Worm (Caenorhabditis elegans) whole organism, L4 larva: Measurements from ENCODE around the gene sdz-11.

Source experiments
- F26F4.8 ChIP-seq: fragments of 200-800 bp; sonication (Bioruptor generic); conservative IDR thresholded peaks from 2 replicates; pipeline ENCODE4 v1.3.6; 2022; ENCODE audit warnings: missing genetic modification characterization, missing compliant biosample characterization
- R02D3.7 ChIP-seq: fragments of 150-350 bp; sonication (generic microtip); optimal IDR thresholded peaks from 3 replicates; lab custom pipeline; 2014; ENCODE audit warnings: missing biosample characterization, missing genetic modification characterization
- T26A8.4 ChIP-seq: fragments of 200-800 bp; sonication (Bioruptor generic); IDR thresholded peaks from 2 replicates; pipeline ENCODE4 v1.3.6; 2022; ENCODE audit warnings: missing genetic modification characterization, missing compliant biosample characterization
- aly-2 ChIP-seq: sonication (generic microtip); optimal IDR thresholded peaks from 2 replicates; lab custom pipeline; 2018; ENCODE audit warnings: missing biosample characterization, missing genetic modification characterization
- ceh-20 ChIP-seq: fragments of 200-800 bp; sonication (Bioruptor generic); IDR thresholded peaks from 2 replicates; pipeline ENCODE4 v1.3.6; 2022; ENCODE audit warnings: missing genetic modification reagents, missing genetic modification characterization, missing compliant biosample characterization
- ceh-32 ChIP-seq: sonication (generic microtip); optimal IDR thresholded peaks from 2 replicates; lab custom pipeline; 2016; ENCODE audit warnings: mild to moderate bottlenecking, missing genetic modification characterization, missing compliant biosample characterization; ENCODE audit not compliant: poor library complexity
- daf-19 ChIP-seq: fragments of 200-800 bp; sonication (Bioruptor generic); conservative IDR thresholded peaks from 2 replicates; pipeline ENCODE4 v1.3.6; 2022; ENCODE audit warnings: missing genetic modification characterization, missing compliant biosample characterization
- dpl-1 ChIP-seq: fragments of 150-350 bp; optimal IDR thresholded peaks from 2 replicates; lab custom pipeline; 2014; ENCODE audit warnings: missing biosample characterization, missing genetic modification reagents, missing genetic modification characterization
- egl-27 ChIP-seq: sonication (generic microtip); optimal IDR thresholded peaks from 3 replicates; lab custom pipeline; 2017; ENCODE audit warnings: missing biosample characterization, missing genetic modification reagents, missing genetic modification characterization
- egl-43 ChIP-seq: fragments of 200-800 bp; sonication (Bioruptor generic); IDR thresholded peaks from 2 replicates; pipeline ENCODE4 v1.3.6; 2022; ENCODE audit warnings: missing genetic modification reagents, missing genetic modification characterization, missing compliant biosample characterization
- fkh-10 ChIP-seq: fragments of 150-350 bp; optimal IDR thresholded peaks from 2 replicates; lab custom pipeline; 2014; ENCODE audit warnings: missing biosample characterization, missing genetic modification reagents, missing genetic modification characterization
- fos-1 ChIP-seq: fragments of 150-350 bp; optimal IDR thresholded peaks from 2 replicates; lab custom pipeline; 2014; ENCODE audit warnings: missing biosample characterization, missing genetic modification characterization
- gei-8 ChIP-seq: fragments of 200-800 bp; sonication (Bioruptor generic); optimal IDR thresholded peaks from 2 replicates; lab custom pipeline; 2018; ENCODE audit warnings: mild to moderate bottlenecking, missing genetic modification characterization, missing compliant biosample characterization
- hif-1 ChIP-seq, 2 experiments: sonication (generic microtip); optimal IDR thresholded peaks; 2 replicates each; lab custom pipeline; 2016 to 2017; ENCODE audit warnings: missing compliant biosample characterization in 2 of 2, missing genetic modification characterization in 2 of 2, missing genetic modification reagents in 2 of 2, missing genotype in 2 of 2, mild to moderate bottlenecking in 1 of 2
- hlh-30 ChIP-seq: sonication (generic microtip); optimal IDR thresholded peaks from 2 replicates; lab custom pipeline; 2017; ENCODE audit warnings: antibody characterized with exemption, mild to moderate bottlenecking, missing genetic modification characterization, missing compliant biosample characterization; ENCODE audit not compliant: insufficient read depth
- lin-29 ChIP-seq: fragments of 200-800 bp; sonication (Bioruptor generic); IDR thresholded peaks from 2 replicates; pipeline ENCODE4 v1.3.6; 2022; ENCODE audit warnings: missing genetic modification reagents, missing genetic modification characterization, missing compliant biosample characterization
- lsy-2 ChIP-seq, 2 experiments: fragments of 150-350 bp in 1 of 2; sonication (generic microtip) in 1 of 2; optimal IDR thresholded peaks; 2 replicates each; lab custom pipeline; 2014 to 2017; ENCODE audit warnings: missing biosample characterization in 2 of 2, missing genetic modification characterization in 2 of 2
- mdt-29 ChIP-seq: fragments of 200-800 bp; sonication (Bioruptor generic); IDR thresholded peaks from 2 replicates; pipeline ENCODE4 v1.3.6; 2022; ENCODE audit warnings: missing genetic modification reagents, missing genetic modification characterization, missing compliant biosample characterization
- mep-1 ChIP-seq: fragments of 150-350 bp; sonication (generic microtip); optimal IDR thresholded peaks from 3 replicates; lab custom pipeline; 2014; ENCODE audit warnings: missing biosample characterization, missing genetic modification characterization
- mes-2 ChIP-seq: sonication (generic microtip); optimal IDR thresholded peaks from 2 replicates; lab custom pipeline; 2016; ENCODE audit warnings: missing genotype, mild to moderate bottlenecking, missing genetic modification characterization, missing compliant biosample characterization; ENCODE audit not compliant: poor library complexity, severe bottlenecking
- nhr-102 ChIP-seq: sonication (generic microtip); optimal IDR thresholded peaks from 2 replicates; lab custom pipeline; 2016; ENCODE audit warnings: mild to moderate bottlenecking, missing genetic modification characterization, moderate library complexity, missing compliant biosample characterization
- nhr-237 ChIP-seq: sonication (generic microtip); optimal IDR thresholded peaks from 2 replicates; lab custom pipeline; 2017; ENCODE audit warnings: missing biosample characterization, missing genetic modification characterization
- nhr-25 ChIP-seq: sonication (generic microtip); optimal IDR thresholded peaks from 2 replicates; lab custom pipeline; 2017; ENCODE audit warnings: missing genetic modification characterization, mild to moderate bottlenecking, missing compliant biosample characterization, antibody characterized with exemption, moderate library complexity, borderline replicate concordance; ENCODE audit not compliant: insufficient read depth
- nhr-41 ChIP-seq: fragments of 200-800 bp; sonication (Bioruptor generic); IDR thresholded peaks from 2 replicates; pipeline ENCODE4 v1.3.6; 2022; ENCODE audit warnings: missing genetic modification reagents, missing genetic modification characterization, missing compliant biosample characterization
- nhr-48 ChIP-seq: sonication (generic microtip); optimal IDR thresholded peaks from 2 replicates; lab custom pipeline; 2016; ENCODE audit warnings: mild to moderate bottlenecking, missing genetic modification characterization, missing compliant biosample characterization
- nhr-6 ChIP-seq: fragments of 150-350 bp; optimal IDR thresholded peaks from 2 replicates; lab custom pipeline; 2014; ENCODE audit warnings: missing biosample characterization, missing genetic modification characterization
- pha-4 ChIP-seq, 2 experiments: fragments of 150-350 bp in 1 of 2; fragments of 200-800 bp in 1 of 2; sonication (Bioruptor generic) in 1 of 2; IDR thresholded peaks in 1 of 2; optimal IDR thresholded peaks in 1 of 2; 2 replicates each; pipeline versions ENCODE4 v1.3.6 to Lab custom; 2014 to 2022; ENCODE audit warnings: missing genetic modification characterization in 2 of 2, missing genetic modification reagents in 2 of 2, missing biosample characterization in 1 of 2, missing compliant biosample characterization in 1 of 2
- snpc-1.2 ChIP-seq: fragments of 200-800 bp; sonication (Bioruptor generic); IDR thresholded peaks from 2 replicates; pipeline ENCODE4 v1.3.6; 2022; ENCODE audit warnings: missing genetic modification reagents, missing genetic modification characterization, missing compliant biosample characterization
- spr-1 ChIP-seq: sonication (generic microtip); optimal IDR thresholded peaks from 2 replicates; lab custom pipeline; 2016; ENCODE audit warnings: mild to moderate bottlenecking, missing genetic modification characterization, missing compliant biosample characterization
- tag-97 ChIP-seq: fragments of 200-800 bp; sonication (Bioruptor generic); IDR thresholded peaks from 2 replicates; pipeline ENCODE4 v1.3.6; 2022; ENCODE audit warnings: missing genetic modification characterization, missing compliant biosample characterization
- unc-130 ChIP-seq: sonication (generic microtip); optimal IDR thresholded peaks from 2 replicates; lab custom pipeline; 2016; ENCODE audit warnings: missing genetic modification reagents, missing genetic modification characterization, missing compliant biosample characterization
- unc-39 ChIP-seq: sonication (generic microtip); optimal IDR thresholded peaks from 2 replicates; lab custom pipeline; 2017; ENCODE audit warnings: missing biosample characterization, missing genetic modification characterization
- unc-62 ChIP-seq, 3 experiments: fragments of 150-350 bp in 1 of 3; sonication (generic microtip); optimal IDR thresholded peaks in 2 of 3; peaks in 1 of 3; 1 replicate in 1 of 3; 2 replicates in 2 of 3; lab custom pipeline; 2014 to 2017; ENCODE audit warnings: missing biosample characterization in 3 of 3, missing genetic modification characterization in 3 of 3, missing genetic modification reagents in 3 of 3, missing genotype in 1 of 3
- zfp-3 ChIP-seq: fragments of 200-800 bp; sonication (Bioruptor generic); conservative IDR thresholded peaks from 2 replicates; pipeline ENCODE4 v1.3.6; 2022; ENCODE audit warnings: missing genetic modification reagents, missing genetic modification characterization, missing compliant biosample characterization
- zip-11 ChIP-seq: fragments of 200-800 bp; sonication (Bioruptor generic); IDR thresholded peaks from 2 replicates; pipeline ENCODE4 v1.3.6; 2022; ENCODE audit warnings: missing genetic modification characterization, missing compliant biosample characterization

sdz-11 gene

ce11 chrII:3741584-3741983, 10.5 kb downstream of the sdz-11 start, which contains the start of gene F12E12.1:
Gene F12E12.1, plus strand, starts transcription at chrII:3741884.
- TF ChIP-seq mdt-29 (GFP tag; lab: Robert Waterston, UW) = no peak
- no peak for TF ChIP-seq R02D3.7
- no peak for TF ChIP-seq F26F4.8 (GFP tag; lab: Robert Waterston, UW)
- no peak for TF ChIP-seq mes-2

ce11 chrII:3739647-3740046, 12.4 kb downstream of the sdz-11 start, which contains the start of gene F12E12.2:
Gene F12E12.2, plus strand, starts transcription at chrII:3739947.
- TF ChIP-seq nhr-41 (GFP tag; lab: Robert Waterston, UW) (no peak), nhr-48 (tag; lab: Kevin White, UChicago) (no peak), nhr-25 (tag; lab: Kevin White, UChicago) (no peak), pha-4 (GFP tag; IDR thresholded peaks at IDR 0.05; lab: Robert Waterston, UW) (no peak), pha-4 (tag; optimal IDR thresholded peaks at IDR 0.05; lab: Kevin White, UChicago) (no peak), egl-27 (no peak), nhr-102 (tag; lab: Kevin White, UChicago) (no peak), tag-97 (GFP tag; lab: Robert Waterston, UW) (no peak), aly-2 (tag; lab: Kevin White, UChicago) (no peak), lin-29 (GFP tag; lab: Robert Waterston, UW) (no peak), spr-1 (tag; lab: Kevin White, UChicago) (no peak), unc-39 (no peak), mep-1 (tag; lab: Kevin White, UChicago) (no peak), snpc-1.2 (GFP tag; lab: Robert Waterston, UW) (no peak), nhr-237 (tag; lab: Kevin White, UChicago) (no peak), T26A8.4 (no peak), hif-1 (tag; optimal IDR thresholded peaks at IDR 0.05; lab: Kevin White, UChicago) (no peak)

- no peak for TF ChIP-seq daf-19 (GFP tag; lab: Robert Waterston, UW)
- TF ChIP-seq nhr-6 (tag; lab: Kevin White, UChicago) = no peak
- no peak for TF ChIP-seq unc-130 (GFP tag; lab: Kevin White, UChicago)
- no peak for TF ChIP-seq lin-29 (GFP tag; lab: Robert Waterston, UW)
- no peak for TF ChIP-seq nhr-237 (tag; lab: Kevin White, UChicago)
- TF ChIP-seq hlh-30 (tag; lab: Kevin White, UChicago) = no peak
- no peak for TF ChIP-seq lsy-2 (tag; optimal IDR thresholded peaks at IDR 0.05; lab: Kevin White, UChicago)
- no peak for TF ChIP-seq ceh-20 (GFP tag; lab: Robert Waterston, UW)
- TF ChIP-seq dpl-1 = no peak
- TF ChIP-seq pha-4 (GFP tag; IDR thresholded peaks at IDR 0.05; lab: Robert Waterston, UW) = no peak
- no peak for TF ChIP-seq pha-4 (tag; optimal IDR thresholded peaks at IDR 0.05; lab: Kevin White, UChicago)
- TF ChIP-seq R02D3.7 = no peak
- no peak for TF ChIP-seq fkh-10 (GFP tag; lab: Kevin White, UChicago)
- no peak for TF ChIP-seq ceh-32 (tag; lab: Kevin White, UChicago)
- no peak for TF ChIP-seq egl-43 (GFP tag; lab: Robert Waterston, UW)
- TF ChIP-seq gei-8 (GFP tag; lab: Kevin White, UChicago) = no peak
- TF ChIP-seq unc-62 (GFP tag; optimal IDR thresholded peaks at IDR 0.05 in 1 of 2; lab: Kevin White, UChicago) = no peak
- TF ChIP-seq unc-62 (tag; optimal IDR thresholded peaks at IDR 0.05; lab: Kevin White, UChicago) = no peak
- TF ChIP-seq fos-1 (tag; lab: Kevin White, UChicago) = no peak
These were observed 15.2 kb downstream of the sdz-11 start, which contains the start of gene F12E12.6 for ce11 chrII:3736893-3737375. Gene F12E12.6, minus strand, starts transcription at chrII:3736943.

ce11 chrII:3731723-3732122, 20.4 kb downstream of the sdz-11 start, which contains the start of the genes sdz-12 and bath-31:
Gene sdz-12, minus strand, starts transcription at chrII:3731823.
Gene bath-31, plus strand, starts transcription at chrII:3731973.
- TF ChIP-seq zfp-3 (GFP tag; lab: Robert Waterston, UW) = no peak
- no peak for TF ChIP-seq zip-11 (GFP tag; lab: Robert Waterston, UW)
- TF ChIP-seq, all 104 proteins: peak for 0
